Worm (Caenorhabditis elegans) whole organism, L3 larva: ENCODE measurements around the gene str-228.

ENCODE experiments used
- R02D3.7 ChIP-seq: fragments of 150-350 bp; optimal IDR thresholded peaks from 2 replicates; lab custom pipeline; 2014; ENCODE audit warnings: missing biosample characterization, missing genetic modification characterization
- ZK546.5 ChIP-seq: sonication (generic microtip); optimal IDR thresholded peaks from 2 replicates; lab custom pipeline; 2017; ENCODE audit warnings: missing biosample characterization, missing genetic modification characterization
- aly-2 ChIP-seq: fragments of 150-350 bp; optimal IDR thresholded peaks from 2 replicates; lab custom pipeline; 2014; ENCODE audit warnings: missing biosample characterization, missing genetic modification characterization
- ama-1 ChIP-seq: fragments of 150-350 bp; optimal IDR thresholded peaks from 2 replicates; lab custom pipeline; 2018
- ceh-28 ChIP-seq: fragments of 150-350 bp; optimal IDR thresholded peaks from 2 replicates; lab custom pipeline; 2014; ENCODE audit warnings: missing biosample characterization, missing genetic modification reagents, missing genetic modification characterization
- daf-12 ChIP-seq: fragments of 150-350 bp; optimal IDR thresholded peaks from 2 replicates; lab custom pipeline; 2014; ENCODE audit warnings: missing biosample characterization, missing genetic modification reagents, missing genetic modification characterization
- egl-27 ChIP-seq: sonication (generic microtip); optimal IDR thresholded peaks from 4 replicates; lab custom pipeline; 2017; ENCODE audit warnings: missing biosample characterization, missing genetic modification reagents, missing genetic modification characterization
- elt-1 ChIP-seq: fragments of 150-350 bp; optimal IDR thresholded peaks from 2 replicates; lab custom pipeline; 2014; ENCODE audit warnings: missing biosample characterization, missing genetic modification characterization
- elt-2 ChIP-seq: sonication (generic microtip); optimal IDR thresholded peaks from 2 replicates; lab custom pipeline; 2016; ENCODE audit warnings: missing genetic modification reagents, mild to moderate bottlenecking, missing genetic modification characterization, missing compliant biosample characterization
- elt-3 ChIP-seq, 3 experiments: fragments of 150-350 bp in 1 of 3; sonication (generic microtip) in 2 of 3; optimal IDR thresholded peaks; 2 replicates in 2 of 3; 4 replicates in 1 of 3; lab custom pipeline; 2014 to 2017; ENCODE audit warnings: missing biosample characterization in 3 of 3, missing genetic modification characterization in 3 of 3
- eor-1 ChIP-seq, 2 experiments: fragments of 150-350 bp; optimal IDR thresholded peaks; 2 replicates each; lab custom pipeline; 2014 to 2018; ENCODE audit warnings: missing biosample characterization in 2 of 2, missing genetic modification characterization in 2 of 2
- fkh-10 ChIP-seq: sonication (generic microtip); optimal IDR thresholded peaks from 2 replicates; lab custom pipeline; 2017; ENCODE audit warnings: missing biosample characterization, missing genetic modification reagents, missing genetic modification characterization
- fkh-2 ChIP-seq: fragments of 150-350 bp; optimal IDR thresholded peaks from 2 replicates; lab custom pipeline; 2014; ENCODE audit warnings: missing biosample characterization, missing genetic modification reagents, missing genetic modification characterization
- fos-1 ChIP-seq: fragments of 150-350 bp; optimal IDR thresholded peaks from 2 replicates; lab custom pipeline; 2014; ENCODE audit warnings: missing biosample characterization, missing genetic modification characterization
- hmg-11 ChIP-seq: sonication (generic microtip); optimal IDR thresholded peaks from 2 replicates; lab custom pipeline; 2016; ENCODE audit warnings: missing genetic modification characterization, missing compliant biosample characterization
- jun-1 ChIP-seq: fragments of 150-350 bp; optimal IDR thresholded peaks from 2 replicates; lab custom pipeline; 2014; ENCODE audit warnings: missing biosample characterization, missing genetic modification reagents, missing genetic modification characterization
- lin-15B ChIP-seq: fragments of 150-350 bp; optimal IDR thresholded peaks from 2 replicates; lab custom pipeline; 2014; ENCODE audit warnings: missing biosample characterization, missing genetic modification characterization
- lin-39 ChIP-seq: fragments of 150-350 bp; optimal IDR thresholded peaks from 2 replicates; lab custom pipeline; 2018; ENCODE audit warnings: missing biosample characterization, missing genetic modification reagents, missing genetic modification characterization
- lsy-12 ChIP-seq: sonication (generic microtip); optimal IDR thresholded peaks from 2 replicates; lab custom pipeline; 2016; ENCODE audit warnings: mild to moderate bottlenecking, missing genetic modification characterization, missing compliant biosample characterization
- mdl-1 ChIP-seq: fragments of 150-350 bp; optimal IDR thresholded peaks from 2 replicates; lab custom pipeline; 2014; ENCODE audit warnings: missing biosample characterization, missing genetic modification characterization
- mml-1 ChIP-seq: fragments of 150-350 bp; sonication (generic microtip); optimal IDR thresholded peaks from 3 replicates; lab custom pipeline; 2014; ENCODE audit warnings: missing biosample characterization, missing genetic modification characterization
- nfya-1 ChIP-seq: sonication (generic microtip); optimal IDR thresholded peaks from 2 replicates; lab custom pipeline; 2017; ENCODE audit warnings: missing genetic modification characterization, mild to moderate bottlenecking, missing compliant biosample characterization, antibody characterized with exemption, moderate library complexity; ENCODE audit not compliant: insufficient read depth
- nhr-23 ChIP-seq: fragments of 150-350 bp; optimal IDR thresholded peaks from 2 replicates; lab custom pipeline; 2014; ENCODE audit warnings: missing biosample characterization, missing genetic modification reagents, missing genetic modification characterization
- nhr-237 ChIP-seq: fragments of 150-350 bp; optimal IDR thresholded peaks from 2 replicates; lab custom pipeline; 2014; ENCODE audit warnings: missing biosample characterization, missing genetic modification characterization
- nhr-25 ChIP-seq: sonication (generic microtip); optimal IDR thresholded peaks from 2 replicates; lab custom pipeline; 2017; ENCODE audit warnings: missing biosample characterization, missing genetic modification characterization
- nhr-28 ChIP-seq: fragments of 150-350 bp; optimal IDR thresholded peaks from 2 replicates; lab custom pipeline; 2014; ENCODE audit warnings: missing biosample characterization, missing genetic modification characterization
- nhr-43 ChIP-seq: sonication (generic microtip); optimal IDR thresholded peaks from 2 replicates; lab custom pipeline; 2016; ENCODE audit warnings: mild to moderate bottlenecking, missing genetic modification characterization, missing compliant biosample characterization; ENCODE audit not compliant: poor library complexity, severe bottlenecking
- nhr-67 ChIP-seq: fragments of 150-350 bp; optimal IDR thresholded peaks from 2 replicates; lab custom pipeline; 2014; ENCODE audit warnings: missing biosample characterization, missing genetic modification characterization
- nhr-76 ChIP-seq: fragments of 150-350 bp; sonication (generic microtip); optimal IDR thresholded peaks from 5 replicates; lab custom pipeline; 2014; ENCODE audit warnings: missing biosample characterization, missing genetic modification characterization
- nhr-77 ChIP-seq: fragments of 150-350 bp; optimal IDR thresholded peaks from 2 replicates; lab custom pipeline; 2014; ENCODE audit warnings: missing biosample characterization, missing genetic modification characterization
- pha-4 ChIP-seq: fragments of 150-350 bp; optimal IDR thresholded peaks from 2 replicates; lab custom pipeline; 2014; ENCODE audit warnings: missing biosample characterization, missing genetic modification reagents, missing genetic modification characterization
- pqm-1 ChIP-seq: fragments of 150-350 bp; optimal IDR thresholded peaks from 2 replicates; lab custom pipeline; 2017; ENCODE audit warnings: missing biosample characterization, missing genetic modification characterization, inconsistent platforms
- skn-1 ChIP-seq: fragments of 150-350 bp; optimal IDR thresholded peaks from 2 replicates; lab custom pipeline; 2014; ENCODE audit warnings: missing biosample characterization, missing genetic modification characterization
- snpc-4 ChIP-seq: fragments of 150-350 bp; optimal IDR thresholded peaks from 2 replicates; lab custom pipeline; 2014; ENCODE audit warnings: missing biosample characterization, missing genetic modification characterization
- unc-39 ChIP-seq: sonication (generic microtip); optimal IDR thresholded peaks from 4 replicates; lab custom pipeline; 2017; ENCODE audit warnings: missing biosample characterization, missing genetic modification characterization
- unc-62 ChIP-seq: fragments of 150-350 bp; sonication (generic microtip); optimal IDR thresholded peaks from 4 replicates; lab custom pipeline; 2014; ENCODE audit warnings: missing biosample characterization, missing genetic modification reagents, missing genetic modification characterization
- zag-1 ChIP-seq: fragments of 150-350 bp; optimal IDR thresholded peaks from 2 replicates; lab custom pipeline; 2014; ENCODE audit warnings: missing biosample characterization, missing genetic modification characterization

Gene str-228

DNA sequence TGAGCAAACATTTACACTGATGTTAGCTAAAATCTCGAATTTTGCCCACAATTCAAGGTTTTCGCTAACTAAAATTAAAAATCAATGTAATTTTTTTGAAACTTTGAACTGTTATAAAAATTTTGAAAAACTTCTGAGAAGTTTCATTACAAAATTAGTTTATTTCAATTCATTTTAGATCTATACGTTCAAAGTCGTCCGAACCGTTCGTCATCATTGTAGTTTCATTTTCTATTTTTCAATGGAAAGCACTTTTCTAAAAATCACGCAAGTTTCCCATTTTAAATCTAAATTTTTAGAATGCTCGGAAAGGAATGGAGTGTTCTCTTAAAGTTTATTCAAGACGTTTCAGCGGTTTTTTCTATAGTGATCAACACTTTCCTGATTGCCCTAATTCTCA lies at the start of gene str-228:
Gene str-228, plus strand, starts transcription at position 301 of the 400 bp plus-strand sequence.
- no peak for TF ChIP-seq nhr-67 (tag; lab: Kevin White, UChicago)
- TF ChIP-seq nhr-77 (tag; lab: Kevin White, UChicago) = no peak

- TF ChIP-seq lin-39 (tag; lab: Kevin White, UChicago) = no peak
- TF ChIP-seq zag-1 = no peak
- no peak for TF ChIP-seq jun-1
- TF ChIP-seq nhr-237 (tag; lab: Kevin White, UChicago) = no peak
- TF ChIP-seq nhr-23 (tag; lab: Kevin White, UChicago) = no peak
- no peak for TF ChIP-seq pha-4
- TF ChIP-seq nhr-28 (tag; lab: Kevin White, UChicago) = no peak
- no peak for TF ChIP-seq lin-15B (tag; lab: Kevin White, UChicago)
- no peak for TF ChIP-seq elt-3 (tag; optimal IDR thresholded peaks at IDR 0.05; lab: Kevin White, UChicago)
- TF ChIP-seq nfya-1 (tag; lab: Kevin White, UChicago) = no peak
- no peak for TF ChIP-seq eor-1 (tag; optimal IDR thresholded peaks at IDR 0.05; lab: Kevin White, UChicago)
- no peak for TF ChIP-seq nhr-25 (tag; lab: Kevin White, UChicago)
- TF ChIP-seq fkh-2 (tag; lab: Kevin White, UChicago) = no peak
- TF ChIP-seq hmg-11 (tag; lab: Kevin White, UChicago) = no peak
- TF ChIP-seq egl-27 (tag; lab: Kevin White, UChicago) = no peak
- TF ChIP-seq fos-1 (tag; lab: Kevin White, UChicago) = no peak
- TF ChIP-seq R02D3.7 (tag; lab: Kevin White, UChicago) = no peak
- TF ChIP-seq unc-39 (tag; lab: Kevin White, UChicago) = no peak
- no peak for TF ChIP-seq nhr-67 (tag; lab: Kevin White, UChicago)
These were observed 46.5 kb upstream of the str-228 start, which contains the start of gene slc-28.1 for ce11 chrV:3463514-3463913. slc-28.1 (plus strand) TSS chrV:3463814.

- TF ChIP-seq skn-1 (tag; lab: Kevin White, UChicago) (no peak), mml-1 (tag; lab: Kevin White, UChicago) (no peak), nfya-1 (tag; lab: Kevin White, UChicago) (no peak), lsy-12 (tag; lab: Kevin White, UChicago) (no peak), pha-4 (no peak), zag-1 (no peak), ZK546.5 (tag; lab: Kevin White, UChicago) (no peak)
These were observed 45.1 kb upstream of the str-228 start for ce11 chrV:3464897-3465296.

DNA sequence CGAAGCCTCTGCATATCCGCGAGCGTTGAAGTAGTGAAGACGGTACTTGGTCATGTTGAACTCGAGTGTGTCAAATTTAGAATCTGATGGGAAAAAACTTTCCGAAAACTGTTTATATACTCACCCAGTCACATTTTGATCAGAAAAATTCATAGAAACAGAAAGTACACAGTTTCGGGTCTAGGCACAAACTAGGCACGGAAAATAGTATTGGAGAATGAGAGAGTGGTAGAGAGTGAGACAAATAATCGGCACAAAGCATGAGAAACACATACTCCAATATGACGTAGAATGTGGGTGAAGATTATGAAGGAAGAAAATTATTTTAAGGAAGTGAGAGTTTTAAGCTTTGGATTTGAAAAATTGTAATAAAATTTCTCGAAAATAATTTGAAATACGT lies 41.5 kb upstream of the str-228 start, which contains the start of gene gst-33:
Gene gst-33, minus strand, starts transcription at position 127 of the 400 bp plus-strand sequence.
- peak; percentile 18 for TF ChIP-seq nhr-43 (tag; lab: Kevin White, UChicago)
- TF ChIP-seq fkh-10 (GFP tag; lab: Kevin White, UChicago) = no peak
- TF ChIP-seq nhr-25 (tag; lab: Kevin White, UChicago) = no peak
- no peak for TF ChIP-seq ama-1 (lab: Kevin White, UChicago)
- no peak for TF ChIP-seq lsy-12 (tag; lab: Kevin White, UChicago)
- TF ChIP-seq egl-27 (tag; lab: Kevin White, UChicago) = no peak
- TF ChIP-seq nhr-77 (tag; lab: Kevin White, UChicago) = no peak
- no peak for TF ChIP-seq unc-62 (GFP tag; lab: Kevin White, UChicago)
- TF ChIP-seq jun-1 = no peak
- peak; percentile 63 for TF ChIP-seq elt-2 (tag; lab: Kevin White, UChicago)
- TF ChIP-seq aly-2 = no peak
- peak; percentile 4 for TF ChIP-seq ceh-28 (tag; lab: Kevin White, UChicago)
- TF ChIP-seq fkh-2 (tag; lab: Kevin White, UChicago) = no peak
- peak; percentile 67 for TF ChIP-seq pqm-1
- TF ChIP-seq eor-1 (tag; optimal IDR thresholded peaks at IDR 0.05; lab: Kevin White, UChicago) = no peak
- no peak for TF ChIP-seq mdl-1 (tag; lab: Kevin White, UChicago)
- TF ChIP-seq R02D3.7 (tag; lab: Kevin White, UChicago) = no peak
- TF ChIP-seq, all 47 proteins: peak for 4

ce11 chrV:3470782-3471181 lies 39.2 kb upstream of the str-228 start, which contains the start of gene srbc-29:
srbc-29 (minus strand) TSS chrV:3470882.
- TF ChIP-seq nhr-76 (tag; lab: Kevin White, UChicago) = no peak
- TF ChIP-seq elt-1 = no peak
- no peak for TF ChIP-seq mml-1 (tag; lab: Kevin White, UChicago)
- no peak for TF ChIP-seq fkh-10 (GFP tag; lab: Kevin White, UChicago)
- no peak for TF ChIP-seq nhr-237 (tag; lab: Kevin White, UChicago)
- TF ChIP-seq fos-1 (tag; lab: Kevin White, UChicago) = no peak
- TF ChIP-seq pha-4 = no peak
- no peak for TF ChIP-seq lin-39 (tag; lab: Kevin White, UChicago)
- no peak for TF ChIP-seq lsy-12 (tag; lab: Kevin White, UChicago)
- no peak for TF ChIP-seq unc-39 (tag; lab: Kevin White, UChicago)
- TF ChIP-seq daf-12 = no peak
- no peak for TF ChIP-seq nhr-77 (tag; lab: Kevin White, UChicago)
- no peak for TF ChIP-seq snpc-4
